Worm (Caenorhabditis elegans): Measurements from ENCODE around the gene C18G1.9.

ce11 chrV:4783313-4783712 lies 13.8 kb upstream of the C18G1.9 start, which contains the start of gene Y60C6A.1:
- TF ChIP-seq lsy-2 (tag; optimal IDR thresholded peaks at IDR 0.05) = no peak
- TF ChIP-seq nhr-6 (tag; optimal IDR thresholded peaks at IDR 0.05) = no peak
- TF ChIP-seq nhr-77 (tag; optimal IDR thresholded peaks at IDR 0.05) = no peak
- TF ChIP-seq F13H6.1 (tag; optimal IDR thresholded peaks at IDR 0.05) = no peak
- TF ChIP-seq ztf-11 (tag; optimal IDR thresholded peaks at IDR 0.05) = no peak
- TF ChIP-seq unc-39 (tag; optimal IDR thresholded peaks at IDR 0.05) = no peak
- no peak for TF ChIP-seq ztf-4 (tag; optimal IDR thresholded peaks at IDR 0.05)
- no peak for TF ChIP-seq ceh-82 (tag; optimal IDR thresholded peaks at IDR 0.05)
- TF ChIP-seq Y55F3AM.14 (GFP tag; optimal IDR thresholded peaks at IDR 0.05) = no peak
- TF ChIP-seq skn-1 (tag; optimal IDR thresholded peaks at IDR 0.05) = no peak
- TF ChIP-seq ZK546.5 (tag; optimal IDR thresholded peaks at IDR 0.05) = no peak
- no peak for TF ChIP-seq alr-1 (tag; optimal IDR thresholded peaks at IDR 0.05)
- no peak for TF ChIP-seq ama-1 (optimal IDR thresholded peaks at IDR 0.05)
